Worm (Caenorhabditis elegans) whole organism, young adult: ENCODE measurements around the gene him-14.

ENCODE experiments used
- C06A6.2 ChIP-seq: fragments of 200-800 bp; sonication (Bioruptor generic); conservative IDR thresholded peaks from 2 replicates; pipeline ENCODE4 v1.3.6; 2022; ENCODE audit warnings: missing genetic modification characterization, missing compliant biosample characterization
- F22D6.2 ChIP-seq: sonication (generic microtip); optimal IDR thresholded peaks from 2 replicates; lab custom pipeline; 2016; ENCODE audit warnings: mild to moderate bottlenecking, missing genetic modification characterization, missing compliant biosample characterization
- F33H1.4 ChIP-seq: fragments of 200-800 bp; sonication (Bioruptor generic); IDR thresholded peaks from 2 replicates; pipeline ENCODE4 v1.3.6; 2022; ENCODE audit warnings: missing genetic modification reagents, missing genetic modification characterization, missing compliant biosample characterization
- F39B2.1 ChIP-seq: fragments of 200-800 bp; sonication (Bioruptor generic); IDR thresholded peaks from 2 replicates; pipeline ENCODE4 v1.3.6; 2022; ENCODE audit warnings: missing genetic modification reagents, missing genetic modification characterization, missing compliant biosample characterization
- F49E8.2 ChIP-seq: sonication (generic microtip); optimal IDR thresholded peaks from 3 replicates; lab custom pipeline; 2017; ENCODE audit warnings: missing genetic modification characterization, mild to moderate bottlenecking, missing compliant biosample characterization, antibody characterized with exemption, moderate library complexity; ENCODE audit not compliant: insufficient read depth
- K11D2.4 ChIP-seq: fragments of 200-800 bp; sonication (Bioruptor generic); IDR thresholded peaks from 2 replicates; pipeline ENCODE4 v1.3.6; 2022; ENCODE audit warnings: missing genetic modification reagents, missing genetic modification characterization, missing compliant biosample characterization
- K12H6.12 ChIP-seq: fragments of 200-800 bp; sonication (Bioruptor generic); optimal IDR thresholded peaks from 2 replicates; lab custom pipeline; 2018; ENCODE audit warnings: mild to moderate bottlenecking, missing genetic modification characterization, missing compliant biosample characterization
- Y53G8AR.9 ChIP-seq: fragments of 200-800 bp; sonication (Bioruptor generic); conservative IDR thresholded peaks from 2 replicates; pipeline ENCODE4 v1.3.6; 2022; ENCODE audit warnings: missing genetic modification reagents, missing genetic modification characterization, missing compliant biosample characterization
- Y79H2A.3 ChIP-seq: fragments of 200-800 bp; sonication (Bioruptor generic); conservative IDR thresholded peaks from 2 replicates; pipeline ENCODE4 v1.3.6; 2022; ENCODE audit warnings: missing genetic modification reagents, missing genetic modification characterization, missing compliant biosample characterization
- Y95B8A.8 ChIP-seq: fragments of 200-800 bp; sonication (Bioruptor generic); IDR thresholded peaks from 2 replicates; pipeline ENCODE4 v1.3.6; 2022; ENCODE audit warnings: missing genetic modification reagents, missing genetic modification characterization, missing compliant biosample characterization
- aptf-2 ChIP-seq: fragments of 200-800 bp; sonication (Bioruptor generic); conservative IDR thresholded peaks from 2 replicates; pipeline ENCODE4 v1.3.6; 2022; ENCODE audit warnings: missing genetic modification reagents, missing genetic modification characterization, missing compliant biosample characterization
- athp-1 ChIP-seq: sonication (generic microtip); optimal IDR thresholded peaks from 2 replicates; lab custom pipeline; 2017; ENCODE audit warnings: mild to moderate bottlenecking, missing genetic modification characterization, missing compliant biosample characterization
- attf-6 ChIP-seq: fragments of 200-800 bp; sonication (Bioruptor generic); IDR thresholded peaks from 2 replicates; pipeline ENCODE4 v1.3.6; 2022; ENCODE audit warnings: missing genetic modification reagents, missing genetic modification characterization, missing compliant biosample characterization
- cebp-1 ChIP-seq, 2 experiments: fragments of 200-800 bp in 1 of 2; sonication (Bioruptor generic) in 1 of 2; sonication (generic microtip) in 1 of 2; IDR thresholded peaks in 1 of 2; optimal IDR thresholded peaks in 1 of 2; 2 replicates each; pipeline versions ENCODE4 v1.3.6 to Lab custom; 2017 to 2022; ENCODE audit warnings: missing compliant biosample characterization in 2 of 2, missing genetic modification characterization in 2 of 2, mild to moderate bottlenecking in 1 of 2, missing genetic modification reagents in 1 of 2, moderate library complexity in 1 of 2
- ceh-58 ChIP-seq: fragments of 200-800 bp; sonication (Bioruptor generic); IDR thresholded peaks from 2 replicates; pipeline ENCODE4 v1.3.6; 2022; ENCODE audit warnings: missing genetic modification characterization, missing compliant biosample characterization
- ceh-91 ChIP-seq: fragments of 200-800 bp; sonication (Bioruptor generic); IDR thresholded peaks from 2 replicates; pipeline ENCODE4 v1.3.6; 2022; ENCODE audit warnings: missing genetic modification reagents, missing genetic modification characterization, missing compliant biosample characterization
- chd-7 ChIP-seq: sonication (generic microtip); optimal IDR thresholded peaks from 2 replicates; lab custom pipeline; 2016; ENCODE audit warnings: mild to moderate bottlenecking, missing genetic modification characterization, moderate library complexity, missing compliant biosample characterization
- dox-1 ChIP-seq: fragments of 200-800 bp; sonication (Bioruptor generic); IDR thresholded peaks from 2 replicates; pipeline ENCODE4 v1.3.6; 2022; ENCODE audit warnings: missing genetic modification reagents, missing genetic modification characterization, missing compliant biosample characterization
- dpl-1 ChIP-seq: fragments of 150-350 bp; optimal IDR thresholded peaks from 2 replicates; lab custom pipeline; 2014; ENCODE audit warnings: missing biosample characterization, missing genetic modification reagents, missing genetic modification characterization
- egl-18 ChIP-seq: fragments of 200-800 bp; sonication (Bioruptor generic); IDR thresholded peaks from 2 replicates; pipeline ENCODE4 v1.3.6; 2022; ENCODE audit warnings: missing genetic modification reagents, missing genetic modification characterization, missing compliant biosample characterization
- ekl-4 ChIP-seq: fragments of 200-800 bp; sonication (Bioruptor generic); IDR thresholded peaks from 2 replicates; pipeline ENCODE4 v1.3.6; 2022; ENCODE audit warnings: missing genetic modification reagents, missing genetic modification characterization, missing compliant biosample characterization
- fkh-3 ChIP-seq: sonication (generic microtip); optimal IDR thresholded peaks from 2 replicates; lab custom pipeline; 2016; ENCODE audit warnings: mild to moderate bottlenecking, missing genetic modification characterization, missing compliant biosample characterization
- gei-17 ChIP-seq: fragments of 200-800 bp; sonication (Bioruptor generic); optimal IDR thresholded peaks from 2 replicates; lab custom pipeline; 2018; ENCODE audit warnings: mild to moderate bottlenecking, missing genetic modification characterization, missing compliant biosample characterization
- hlh-26 ChIP-seq: fragments of 200-800 bp; sonication (Bioruptor generic); conservative IDR thresholded peaks from 2 replicates; pipeline ENCODE4 v1.3.6; 2022; ENCODE audit warnings: missing genetic modification reagents, missing genetic modification characterization, missing compliant biosample characterization
- hmg-20 ChIP-seq: fragments of 200-800 bp; sonication (Bioruptor generic); IDR thresholded peaks from 2 replicates; pipeline ENCODE4 v1.3.6; 2022; ENCODE audit warnings: missing genetic modification reagents, missing genetic modification characterization, missing compliant biosample characterization
- lag-1 ChIP-seq: fragments of 200-800 bp; sonication (Bioruptor generic); IDR thresholded peaks from 2 replicates; pipeline ENCODE4 v1.3.6; 2022; ENCODE audit warnings: missing genetic modification reagents, missing genetic modification characterization, missing compliant biosample characterization
- let-526 ChIP-seq: fragments of 200-800 bp; sonication (Bioruptor generic); IDR thresholded peaks from 2 replicates; pipeline ENCODE4 v1.3.6; 2022; ENCODE audit warnings: missing genetic modification reagents, missing genetic modification characterization, missing compliant biosample characterization
- let-607 ChIP-seq, 2 experiments: fragments of 200-800 bp in 1 of 2; sonication (Bioruptor generic) in 1 of 2; sonication (generic microtip) in 1 of 2; optimal IDR thresholded peaks; 2 replicates each; lab custom pipeline; 2016 to 2018; ENCODE audit warnings: mild to moderate bottlenecking in 2 of 2, missing compliant biosample characterization in 2 of 2, missing genetic modification characterization in 2 of 2, moderate library complexity in 2 of 2, missing genotype in 1 of 2
- lin-54 ChIP-seq: fragments of 200-800 bp; sonication (Bioruptor generic); optimal IDR thresholded peaks from 2 replicates; lab custom pipeline; 2018; ENCODE audit warnings: mild to moderate bottlenecking, missing genetic modification characterization, missing compliant biosample characterization
- lsy-27 ChIP-seq: sonication (generic microtip); optimal IDR thresholded peaks from 2 replicates; lab custom pipeline; 2017; ENCODE audit warnings: missing genetic modification characterization, mild to moderate bottlenecking, missing compliant biosample characterization, antibody characterized with exemption, missing genotype, borderline replicate concordance; ENCODE audit not compliant: insufficient read depth
- madf-3 ChIP-seq: fragments of 200-800 bp; sonication (Bioruptor generic); IDR thresholded peaks from 2 replicates; pipeline ENCODE4 v1.3.6; 2022; ENCODE audit warnings: missing genetic modification reagents, missing genetic modification characterization, missing compliant biosample characterization
- madf-6 ChIP-seq: fragments of 200-800 bp; sonication (Bioruptor generic); IDR thresholded peaks from 2 replicates; pipeline ENCODE4 v1.3.6; 2022; ENCODE audit warnings: missing genetic modification reagents, missing genetic modification characterization, missing compliant biosample characterization
- mes-4 ChIP-seq: sonication (generic microtip); optimal IDR thresholded peaks from 2 replicates; lab custom pipeline; 2016; ENCODE audit warnings: missing genotype, missing genetic modification characterization, missing compliant biosample characterization
- mxl-1 ChIP-seq: sonication (generic microtip); optimal IDR thresholded peaks from 2 replicates; lab custom pipeline; 2016; ENCODE audit warnings: missing genetic modification characterization, missing compliant biosample characterization
- rcor-1 ChIP-seq: fragments of 200-800 bp; sonication (Bioruptor generic); IDR thresholded peaks from 2 replicates; pipeline ENCODE4 v1.3.6; 2022; ENCODE audit warnings: missing genetic modification reagents, missing genetic modification characterization, missing compliant biosample characterization
- rec-8 ChIP-seq, 2 experiments: sonication (generic microtip); optimal IDR thresholded peaks; 2 replicates each; lab custom pipeline; 2016; ENCODE audit warnings: mild to moderate bottlenecking in 2 of 2, missing genetic modification characterization in 2 of 2, missing genetic modification reagents in 2 of 2, missing genotype in 2 of 2, missing biosample characterization in 1 of 2, missing compliant biosample characterization in 1 of 2, moderate library complexity in 1 of 2
- sdz-38 ChIP-seq: sonication (generic microtip); optimal IDR thresholded peaks from 2 replicates; lab custom pipeline; 2016; ENCODE audit warnings: missing genotype, missing genetic modification characterization, missing compliant biosample characterization
- snpc-1.1 ChIP-seq: sonication (generic microtip); optimal IDR thresholded peaks from 2 replicates; lab custom pipeline; 2017; ENCODE audit warnings: missing genetic modification characterization, mild to moderate bottlenecking, missing compliant biosample characterization, antibody characterized with exemption, moderate library complexity, missing genotype, missing genetic modification reagents; ENCODE audit not compliant: insufficient read depth
- snpc-1.3 ChIP-seq: sonication (generic microtip); optimal IDR thresholded peaks from 2 replicates; lab custom pipeline; 2017; ENCODE audit warnings: missing genetic modification characterization, mild to moderate bottlenecking, missing compliant biosample characterization, antibody characterized with exemption, moderate library complexity, missing genotype, missing genetic modification reagents; ENCODE audit not compliant: insufficient read depth
- snpc-3.4 ChIP-seq: sonication (generic microtip); optimal IDR thresholded peaks from 2 replicates; lab custom pipeline; 2017; ENCODE audit warnings: missing genetic modification characterization, mild to moderate bottlenecking, missing compliant biosample characterization, antibody characterized with exemption, moderate library complexity, missing genotype, missing genetic modification reagents
- sptf-2 ChIP-seq: fragments of 200-800 bp; sonication (Bioruptor generic); optimal IDR thresholded peaks from 2 replicates; lab custom pipeline; 2018; ENCODE audit warnings: mild to moderate bottlenecking, missing genetic modification characterization, missing compliant biosample characterization
- tlf-1 ChIP-seq: fragments of 200-800 bp; sonication (Bioruptor generic); optimal IDR thresholded peaks from 2 replicates; lab custom pipeline; 2018; ENCODE audit warnings: mild to moderate bottlenecking, missing genetic modification characterization, missing compliant biosample characterization
- zfh-2 ChIP-seq: fragments of 200-800 bp; sonication (Bioruptor generic); conservative IDR thresholded peaks from 2 replicates; pipeline ENCODE4 v1.3.6; 2022; ENCODE audit warnings: missing genetic modification reagents, missing genetic modification characterization, missing compliant biosample characterization
- ztf-3 ChIP-seq: fragments of 200-800 bp; sonication (Bioruptor generic); optimal IDR thresholded peaks from 2 replicates; lab custom pipeline; 2018; ENCODE audit warnings: mild to moderate bottlenecking, missing genetic modification characterization, missing compliant biosample characterization

him-14 gene

ce11 chrII:7106313-7106712, 36.5 kb upstream of the him-14 start:
- TF ChIP-seq lsy-27: no peak
- TF ChIP-seq attf-6 (GFP tag; lab: Robert Waterston, UW): peak; percentile 43; the same call in 1 of the 2 replicates
- no peak for TF ChIP-seq hlh-26 (GFP tag; lab: Robert Waterston, UW)
- TF ChIP-seq F22D6.2 (tag; lab: Kevin White, UChicago): no peak
- no peak for TF ChIP-seq F49E8.2 (tag; lab: Kevin White, UChicago)
- no peak for TF ChIP-seq egl-18 (GFP tag; lab: Robert Waterston, UW)
- TF ChIP-seq fkh-3: no peak
- TF ChIP-seq lag-1: no peak
- TF ChIP-seq madf-3: 0 out of 2 replicates have a peak, but pooled peaks have one; percentile 6
- TF ChIP-seq F39B2.1: peak; percentile 51; the same call in 1 of the 2 replicates
- no peak for TF ChIP-seq aptf-2 (GFP tag; lab: Robert Waterston, UW)
- TF ChIP-seq lin-54: peak; percentile 25
- no peak for TF ChIP-seq gei-17 (GFP tag; lab: Kevin White, UChicago)
- TF ChIP-seq F33H1.4: 0 out of 2 replicates have a peak, but pooled peaks have one; percentile 5
- peak; percentile 3 for TF ChIP-seq snpc-3.4
- no peak for TF ChIP-seq ztf-3 (GFP tag; lab: Kevin White, UChicago)
- no peak for TF ChIP-seq C06A6.2
- no peak for TF ChIP-seq let-607 (tag; optimal IDR thresholded peaks at IDR 0.05; lab: Kevin White, UChicago)
- no peak for TF ChIP-seq rec-8 (tag; optimal IDR thresholded peaks at IDR 0.05; lab: Kevin White, UChicago)
- no peak for TF ChIP-seq cebp-1 (GFP tag; IDR thresholded peaks at IDR 0.05; lab: Robert Waterston, UW)
- TF ChIP-seq cebp-1 (tag; optimal IDR thresholded peaks at IDR 0.05; lab: Kevin White, UChicago): no peak
- TF ChIP-seq ekl-4 (GFP tag; lab: Robert Waterston, UW): peak; percentile 62; the same call in 1 of the 2 replicates
- 0 out of 2 replicates have a peak, but pooled peaks have one; percentile 33 for TF ChIP-seq Y53G8AR.9
- no peak for TF ChIP-seq ceh-91 (GFP tag; lab: Robert Waterston, UW)
- TF ChIP-seq madf-6 (GFP tag; lab: Robert Waterston, UW): peak; percentile 67
- no peak for TF ChIP-seq ceh-58 (GFP tag; lab: Robert Waterston, UW)
- TF ChIP-seq mxl-1 (tag; lab: Kevin White, UChicago): no peak
- TF ChIP-seq, all 124 proteins: peak for 9

ce11 chrII:7104794-7105613, 35.2 kb upstream of the him-14 start, which contains the start of the genes farl-11 and rpl-33:
Gene farl-11, minus strand, starts transcription at chrII:7105035.
Gene rpl-33, plus strand, starts transcription at chrII:7105563.
- TF ChIP-seq zfh-2 (GFP tag; lab: Robert Waterston, UW): no peak
- TF ChIP-seq K12H6.12 (tag; lab: Kevin White, UChicago): peak; percentile 56
- no peak for TF ChIP-seq rcor-1
- TF ChIP-seq snpc-1.3 (tag; lab: Kevin White, UChicago): peak; percentile 59
- TF ChIP-seq dox-1 (GFP tag; lab: Robert Waterston, UW): 0 out of 2 replicates have a peak, but pooled peaks have one; percentile 16
- no peak for TF ChIP-seq cebp-1 (GFP tag; IDR thresholded peaks at IDR 0.05; lab: Robert Waterston, UW)
- TF ChIP-seq cebp-1 (tag; optimal IDR thresholded peaks at IDR 0.05; lab: Kevin White, UChicago): peak; percentile 43
- TF ChIP-seq F49E8.2 (tag; lab: Kevin White, UChicago): no peak
- no peak for TF ChIP-seq K11D2.4 (GFP tag; lab: Robert Waterston, UW)
- TF ChIP-seq snpc-1.1 (tag; lab: Kevin White, UChicago): no peak
- TF ChIP-seq Y53G8AR.9: no peak
- no peak for TF ChIP-seq tlf-1 (GFP tag; lab: Kevin White, UChicago)
- TF ChIP-seq chd-7 (tag; lab: Kevin White, UChicago): no peak
- no peak for TF ChIP-seq sptf-2
- TF ChIP-seq sdz-38: no peak
- TF ChIP-seq hmg-20 (GFP tag; lab: Robert Waterston, UW): no peak
- no peak for TF ChIP-seq let-526 (GFP tag; lab: Robert Waterston, UW)
- TF ChIP-seq mes-4: no peak
- TF ChIP-seq Y79H2A.3 (GFP tag; lab: Robert Waterston, UW): no peak
- no peak for TF ChIP-seq dpl-1 (GFP tag; lab: Kevin White, UChicago)
- TF ChIP-seq C06A6.2: no peak
- no peak for TF ChIP-seq Y95B8A.8 (GFP tag; lab: Robert Waterston, UW)
- no peak for TF ChIP-seq athp-1 (tag; lab: Kevin White, UChicago)
